Fruit fly (Drosophila melanogaster) whole organism, embryonic: ENCODE data around the gene CG32023.

Source experiments
- ATbp ChIP-seq: fragments of 200-800 bp; sonication (Bioruptor generic); optimal IDR thresholded peaks from 2 replicates; lab custom pipeline; 2017; ENCODE audit warnings: missing biosample characterization, mild to moderate bottlenecking, missing genetic modification characterization, missing genetic modification reagents
- Ada2b ChIP-seq: fragments of 200-800 bp; sonication (Bioruptor generic); IDR thresholded peaks from 2 replicates; pipeline ENCODE4 v1.3.6; 2022; ENCODE audit warnings: missing biosample characterization, missing genetic modification characterization
- C15 ChIP-seq: fragments of 200-800 bp; sonication (Bioruptor generic); IDR thresholded peaks from 3 replicates; pipeline ENCODE4 v1.3.6; 2022; ENCODE audit warnings: missing biosample characterization, missing genetic modification characterization
- CG11093 ChIP-seq: fragments of 200-800 bp; sonication (Bioruptor generic); IDR thresholded peaks from 3 replicates; pipeline ENCODE4 v1.3.6; 2022; ENCODE audit warnings: missing biosample characterization, missing genetic modification characterization
- CG11398 ChIP-seq: fragments of 200-800 bp; sonication (Bioruptor generic); optimal IDR thresholded peaks from 2 replicates; lab custom pipeline; 2016; ENCODE audit warnings: missing biosample characterization, missing genetic modification characterization
- CG13287 ChIP-seq: fragments of 200-800 bp; sonication (Bioruptor generic); IDR thresholded peaks from 2 replicates; pipeline ENCODE4 v1.3.6; 2022; ENCODE audit warnings: missing biosample characterization, missing genetic modification characterization; ENCODE audit not compliant: partially characterized antibody
- CG13424 ChIP-seq: fragments of 200-800 bp; sonication (Bioruptor generic); optimal IDR thresholded peaks from 2 replicates; lab custom pipeline; 2019; ENCODE audit warnings: missing biosample characterization, mild to moderate bottlenecking, missing genetic modification characterization, moderate library complexity
- CG14965 ChIP-seq: fragments of 200-800 bp; sonication (Bioruptor generic); optimal IDR thresholded peaks from 2 replicates; lab custom pipeline; 2016; ENCODE audit warnings: missing biosample characterization, missing genetic modification characterization, borderline replicate concordance
- CG17328 ChIP-seq: fragments of 200-800 bp; sonication (Bioruptor generic); IDR thresholded peaks from 2 replicates; pipeline ENCODE4 v1.3.6; 2022; ENCODE audit warnings: missing biosample characterization, missing genetic modification characterization
- CG17568 ChIP-seq: fragments of 200-800 bp; sonication (Bioruptor generic); optimal IDR thresholded peaks from 2 replicates; lab custom pipeline; 2018; ENCODE audit warnings: missing biosample characterization, mild to moderate bottlenecking, missing genetic modification characterization, moderate library complexity
- CG2875 ChIP-seq: fragments of 200-800 bp; sonication (Bioruptor generic); optimal IDR thresholded peaks from 2 replicates; lab custom pipeline; 2017; ENCODE audit warnings: missing biosample characterization, mild to moderate bottlenecking, missing genetic modification characterization, missing genetic modification reagents
- CG30403 ChIP-seq: fragments of 200-800 bp; sonication (Bioruptor generic); optimal IDR thresholded peaks from 3 replicates; lab custom pipeline; 2016; ENCODE audit warnings: missing biosample characterization, missing genetic modification characterization
- CG32767 ChIP-seq: fragments of 200-800 bp; sonication (Bioruptor generic); IDR thresholded peaks from 2 replicates; pipeline ENCODE4 v1.3.6; 2022; ENCODE audit warnings: missing biosample characterization, missing genetic modification characterization
- CG42726 ChIP-seq: fragments of 200-800 bp; sonication (Bioruptor generic); IDR thresholded peaks from 2 replicates; pipeline ENCODE4 v1.3.6; 2022; ENCODE audit warnings: missing biosample characterization, missing genetic modification characterization; ENCODE audit not compliant: partially characterized antibody
- CG4282 ChIP-seq: fragments of 200-800 bp; sonication (Bioruptor generic); optimal IDR thresholded peaks from 2 replicates; lab custom pipeline; 2016; ENCODE audit warnings: missing biosample characterization, missing genetic modification characterization
- CG4617 ChIP-seq: fragments of 200-800 bp; sonication (Bioruptor generic); optimal IDR thresholded peaks from 3 replicates; lab custom pipeline; 2016; ENCODE audit warnings: missing biosample characterization, missing genetic modification characterization, borderline replicate concordance
- CG4820 ChIP-seq: fragments of 200-800 bp; sonication (Bioruptor generic); optimal IDR thresholded peaks from 3 replicates; lab custom pipeline; 2016; ENCODE audit warnings: missing biosample characterization, missing genetic modification characterization
- CG8765 ChIP-seq: fragments of 200-800 bp; sonication (Bioruptor generic); IDR thresholded peaks from 2 replicates; pipeline ENCODE4 v1.3.6; 2022; ENCODE audit warnings: missing biosample characterization, missing genetic modification characterization
- CG9437 ChIP-seq: fragments of 200-800 bp; sonication (Bioruptor generic); optimal IDR thresholded peaks from 2 replicates; lab custom pipeline; 2018; ENCODE audit warnings: missing biosample characterization, mild to moderate bottlenecking, missing genetic modification characterization
- CG9817 ChIP-seq: fragments of 200-800 bp; sonication (Bioruptor generic); optimal IDR thresholded peaks from 2 replicates; lab custom pipeline; 2018; ENCODE audit warnings: missing biosample characterization, mild to moderate bottlenecking, missing genetic modification characterization, moderate library complexity
- ERR ChIP-seq: fragments of 200-800 bp; sonication (Bioruptor generic); optimal IDR thresholded peaks from 2 replicates; lab custom pipeline; 2016; ENCODE audit warnings: missing biosample characterization, missing genetic modification characterization
- Elba2 ChIP-seq: fragments of 200-800 bp; sonication (Bioruptor generic); optimal IDR thresholded peaks from 3 replicates; lab custom pipeline; 2016; ENCODE audit warnings: missing biosample characterization, missing genetic modification characterization
- Fer3 ChIP-seq: fragments of 200-800 bp; sonication (Bioruptor generic); optimal IDR thresholded peaks from 2 replicates; lab custom pipeline; 2018; ENCODE audit warnings: missing biosample characterization, mild to moderate bottlenecking, missing genetic modification characterization, moderate library complexity
- Gug ChIP-seq: fragments of 200-800 bp; sonication (Bioruptor generic); IDR thresholded peaks from 4 replicates; pipeline ENCODE4 v1.3.6; 2022; ENCODE audit warnings: missing biosample characterization, missing genetic modification characterization
- HLHmδ ChIP-seq: fragments of 200-800 bp; sonication (Bioruptor generic); optimal IDR thresholded peaks from 2 replicates; lab custom pipeline; 2018; ENCODE audit warnings: missing biosample characterization, mild to moderate bottlenecking, missing genetic modification characterization, moderate library complexity
- Hand ChIP-seq: fragments of 200-800 bp; sonication (Bioruptor generic); optimal IDR thresholded peaks from 2 replicates; lab custom pipeline; 2017; ENCODE audit warnings: mild to moderate bottlenecking, missing biosample characterization, missing genetic modification reagents, missing genetic modification characterization
- Hey ChIP-seq: fragments of 200-800 bp; sonication (Bioruptor generic); optimal IDR thresholded peaks from 3 replicates; lab custom pipeline; 2018; ENCODE audit warnings: missing biosample characterization, mild to moderate bottlenecking, missing genetic modification characterization
- PHDP ChIP-seq: fragments of 200-800 bp; sonication (Bioruptor generic); optimal IDR thresholded peaks from 3 replicates; lab custom pipeline; 2018; ENCODE audit warnings: missing biosample characterization, mild to moderate bottlenecking, missing genetic modification characterization, moderate library complexity
- Side ChIP-seq: fragments of 200-800 bp; sonication (Bioruptor generic); optimal IDR thresholded peaks from 2 replicates; lab custom pipeline; 2016; ENCODE audit warnings: missing biosample characterization, missing genetic modification characterization
- Spps ChIP-seq: fragments of 200-800 bp; sonication (Bioruptor generic); optimal IDR thresholded peaks from 2 replicates; lab custom pipeline; 2018; ENCODE audit warnings: missing biosample characterization, mild to moderate bottlenecking, missing genetic modification characterization
- Sry-β ChIP-seq: fragments of 200-800 bp; sonication (Bioruptor generic); optimal IDR thresholded peaks from 2 replicates; lab custom pipeline; 2018; ENCODE audit warnings: missing biosample characterization, mild to moderate bottlenecking, missing genetic modification characterization, moderate library complexity
- Taf1 ChIP-seq: fragments of 200-800 bp; sonication (Bioruptor generic); IDR thresholded peaks from 2 replicates; pipeline ENCODE4 v1.3.6; 2022; ENCODE audit warnings: missing biosample characterization, missing genetic modification characterization
- Trl ChIP-seq, 3 experiments: fragments of >200 bp in 2 of 3; fragments of 200-800 bp in 1 of 3; sonication (Bioruptor generic) in 1 of 3; optimal IDR thresholded peaks; 2 replicates in 1 of 3; 3 replicates in 2 of 3; lab custom pipeline; 2016 to 2017; ENCODE audit warnings: missing biosample characterization in 1 of 3, missing genetic modification characterization in 1 of 3
- aop ChIP-seq: fragments of 200-800 bp; sonication (Bioruptor generic); IDR thresholded peaks from 2 replicates; pipeline ENCODE4 v1.3.6; 2022; ENCODE audit warnings: missing biosample characterization, missing genetic modification characterization
- ap ChIP-seq: fragments of 200-800 bp; sonication (Bioruptor generic); IDR thresholded peaks from 2 replicates; pipeline ENCODE4 v1.3.6; 2022; ENCODE audit warnings: missing biosample characterization, missing genetic modification characterization
- bab2 ChIP-seq: fragments of 200-800 bp; sonication (Bioruptor generic); optimal IDR thresholded peaks from 2 replicates; lab custom pipeline; 2016; ENCODE audit warnings: missing biosample characterization, missing genetic modification characterization
- cg ChIP-seq: fragments of 200-800 bp; sonication (Bioruptor generic); optimal IDR thresholded peaks from 3 replicates; lab custom pipeline; 2019; ENCODE audit warnings: missing biosample characterization, mild to moderate bottlenecking, missing genetic modification characterization, moderate library complexity
- chm ChIP-seq: fragments of 200-800 bp; sonication (Bioruptor generic); IDR thresholded peaks from 2 replicates; pipeline ENCODE4 v1.3.6; 2022; ENCODE audit warnings: missing biosample characterization, missing genetic modification characterization
- dati ChIP-seq: fragments of 200-800 bp; sonication (Bioruptor generic); IDR thresholded peaks from 2 replicates; pipeline ENCODE4 v1.3.6; 2022; ENCODE audit warnings: missing biosample characterization, missing genetic modification characterization
- ewg ChIP-seq: fragments of 200-800 bp; sonication (Bioruptor generic); optimal IDR thresholded peaks from 3 replicates; lab custom pipeline; 2017; ENCODE audit warnings: mild to moderate bottlenecking, missing biosample characterization, missing genetic modification reagents, missing genetic modification characterization
- gem ChIP-seq: fragments of 200-800 bp; sonication (Bioruptor generic); optimal IDR thresholded peaks from 2 replicates; lab custom pipeline; 2019; ENCODE audit warnings: missing biosample characterization, mild to moderate bottlenecking, missing genetic modification characterization, moderate library complexity
- kah ChIP-seq: fragments of 200-800 bp; sonication (Bioruptor generic); optimal IDR thresholded peaks from 2 replicates; lab custom pipeline; 2018; ENCODE audit warnings: missing biosample characterization, mild to moderate bottlenecking, missing genetic modification characterization
- onecut ChIP-seq: fragments of 200-800 bp; sonication (Bioruptor generic); IDR thresholded peaks from 2 replicates; pipeline ENCODE4 v1.3.6; 2022; ENCODE audit warnings: missing biosample characterization, missing genetic modification characterization
- pita ChIP-seq: fragments of 200-800 bp; sonication (Bioruptor generic); optimal IDR thresholded peaks from 2 replicates; lab custom pipeline; 2017; ENCODE audit warnings: missing biosample characterization, mild to moderate bottlenecking, missing genetic modification characterization
- pum ChIP-seq: fragments of 200-800 bp; sonication (Bioruptor generic); optimal IDR thresholded peaks from 2 replicates; lab custom pipeline; 2016; ENCODE audit warnings: missing biosample characterization, missing genetic modification characterization
- sd ChIP-seq: fragments of 200-800 bp; sonication (Bioruptor generic); optimal IDR thresholded peaks from 3 replicates; lab custom pipeline; 2018; ENCODE audit warnings: missing biosample characterization, mild to moderate bottlenecking, missing genetic modification characterization, moderate library complexity
- shn ChIP-seq: fragments of 200-800 bp; sonication (Bioruptor generic); optimal IDR thresholded peaks from 3 replicates; lab custom pipeline; 2016; ENCODE audit warnings: missing biosample characterization, missing genetic modification characterization
- sr ChIP-seq: fragments of 200-800 bp; sonication (Bioruptor generic); IDR thresholded peaks from 3 replicates; pipeline ENCODE4 v1.3.6; 2022; ENCODE audit warnings: missing biosample characterization, missing genetic modification characterization
- zen ChIP-seq: fragments of 200-800 bp; sonication (Bioruptor generic); optimal IDR thresholded peaks from 3 replicates; lab custom pipeline; 2018; ENCODE audit warnings: missing biosample characterization, mild to moderate bottlenecking, missing genetic modification characterization, moderate library complexity

CG32023 gene

dm6 chr3L:8823730-8824374, 19.9 kb upstream of the CG32023 start (continued):
- no peak for TF ChIP-seq CG4617 (GFP tag; lab: Kevin White, UChicago)
- TF ChIP-seq ERR (GFP tag; lab: Kevin White, UChicago), result peak; percentile 9
- TF ChIP-seq CG14965, result no peak
- TF ChIP-seq HLHmδ, result no peak
- peak; percentile 22 for TF ChIP-seq Side (GFP tag; lab: Kevin White, UChicago)
- no peak for TF ChIP-seq kah
- no peak for TF ChIP-seq sd (tag; lab: Kevin White, UChicago)
- no peak for TF ChIP-seq Sry-β
- peak; percentile 44; the same call in 1 of the 4 replicates for TF ChIP-seq Gug
- TF ChIP-seq Trl (optimal IDR thresholded peaks at IDR 0.05; lab: Kevin White, UChicago), result no peak
- TF ChIP-seq Trl (GFP tag; optimal IDR thresholded peaks at IDR 0.05; lab: Kevin White, UChicago), result no peak
- peak; percentile 24; the same call in 1 of the 2 replicates for TF ChIP-seq CG8765
- TF ChIP-seq CG11093 (GFP tag; lab: Robert Waterston, UW), result peak; percentile 64; the same call in 2 of the 3 replicates
- TF ChIP-seq chm, result no peak
- TF ChIP-seq bab2 (GFP tag; lab: Kevin White, UChicago), result no peak
- TF ChIP-seq CG4282, result no peak
- TF ChIP-seq shn (GFP tag; lab: Kevin White, UChicago), result peak; percentile 6
- no peak for TF ChIP-seq cg
- TF ChIP-seq Taf1 (GFP tag; lab: Robert Waterston, UW), result no peak
- TF ChIP-seq Hand, result no peak
- peak; percentile 36 for TF ChIP-seq onecut (GFP tag; lab: Robert Waterston, UW)
- TF ChIP-seq CG11398, result no peak
- no peak for TF ChIP-seq C15 (GFP tag; lab: Robert Waterston, UW)
- TF ChIP-seq Spps (tag; lab: Kevin White, UChicago), result peak; percentile 37
- TF ChIP-seq CG13287 (GFP tag; lab: Robert Waterston, UW), result no peak
- no peak for TF ChIP-seq pum (GFP tag; lab: Kevin White, UChicago)
- no peak for TF ChIP-seq ewg
- TF ChIP-seq ATbp (GFP tag; lab: Kevin White, UChicago), result no peak
- peak; percentile 31 for TF ChIP-seq CG30403 (GFP tag; lab: Kevin White, UChicago)
- TF ChIP-seq ap (GFP tag; lab: Robert Waterston, UW), result no peak
- TF ChIP-seq gem, result peak; percentile 55
- peak; percentile 17 for TF ChIP-seq CG9437 (GFP tag; lab: Kevin White, UChicago)
- TF ChIP-seq CG9817 (tag; lab: Kevin White, UChicago), result no peak
- TF ChIP-seq zen (tag; lab: Kevin White, UChicago), result no peak
- TF ChIP-seq CG17568 (GFP tag; lab: Kevin White, UChicago), result no peak
- TF ChIP-seq CG13424 (tag; lab: Kevin White, UChicago), result peak; percentile 53
- TF ChIP-seq PHDP, result peak; percentile 51
- TF ChIP-seq CG4820 (GFP tag; lab: Kevin White, UChicago), result peak; percentile 36
- peak; percentile 53; the same call in 1 of the 2 replicates for TF ChIP-seq Ada2b (GFP tag; lab: Robert Waterston, UW)
- no peak for TF ChIP-seq dati (GFP tag; lab: Robert Waterston, UW)
- TF ChIP-seq Elba2 (GFP tag; lab: Kevin White, UChicago), result no peak
- no peak for TF ChIP-seq CG32767 (GFP tag; lab: Robert Waterston, UW)
- no peak for TF ChIP-seq CG42726 (GFP tag; lab: Robert Waterston, UW)
- TF ChIP-seq sr, result no peak
- TF ChIP-seq CG17328 (GFP tag; lab: Robert Waterston, UW), result peak; percentile 68
- peak; percentile 3 for TF ChIP-seq Fer3 (tag; lab: Kevin White, UChicago)
- no peak for TF ChIP-seq Hey
- no peak for TF ChIP-seq CG2875 (GFP tag; lab: Kevin White, UChicago)
- 0 out of 2 replicates have a peak, but pooled peaks have one; percentile 10 for TF ChIP-seq aop
- no peak for TF ChIP-seq pita
